Worm (Caenorhabditis elegans): ENCODE measurements around the gene C54D10.13.

DNA sequence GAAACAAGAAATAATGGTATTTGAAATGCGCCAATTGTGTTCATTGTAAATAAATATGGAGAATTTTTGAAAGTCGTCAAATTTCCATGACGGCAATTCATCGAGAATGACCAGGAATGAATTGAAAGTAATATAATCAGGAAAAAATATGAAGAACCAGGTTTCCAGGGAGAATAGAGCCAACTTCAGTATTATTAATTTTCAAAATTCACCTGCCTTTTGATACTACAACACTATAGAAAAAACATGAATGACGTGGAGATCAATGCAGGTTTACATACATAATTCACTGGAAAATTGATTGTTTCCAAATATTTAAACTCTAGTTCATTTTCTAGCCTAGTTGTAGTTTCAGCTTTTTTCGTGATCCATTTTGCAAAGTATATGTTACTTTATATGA, 1.6 kb upstream of the C54D10.13 start, which contains the start of gene srh-25:
- TF ChIP-seq ceh-36 (tag; optimal IDR thresholded peaks at IDR 0.05) (no peak), pes-1 (GFP tag; IDR thresholded peaks at IDR 0.05) (no peak), ama-1 (optimal IDR thresholded peaks at IDR 0.05) (no peak), tra-4 (tag; optimal IDR thresholded peaks at IDR 0.05) (no peak), hnd-1 (tag; optimal IDR thresholded peaks at IDR 0.05) (no peak), F13C5.2 (tag; optimal IDR thresholded peaks at IDR 0.05) (no peak), ets-7 (tag; optimal IDR thresholded peaks at IDR 0.05) (no peak)

Measured in whole organism, early embryonic.